Worm (Caenorhabditis elegans) whole organism, L4 larva: ENCODE measurements around the gene C44H4.4.

Experiments
- ceh-32 ChIP-seq: sonication (generic microtip); optimal IDR thresholded peaks from 2 replicates; lab custom pipeline; 2016; ENCODE audit warnings: mild to moderate bottlenecking, missing genetic modification characterization, missing compliant biosample characterization; ENCODE audit not compliant: poor library complexity
- lin-39 ChIP-seq: fragments of 150-350 bp; optimal IDR thresholded peaks from 2 replicates; lab custom pipeline; 2014; ENCODE audit warnings: missing biosample characterization, missing genetic modification reagents, missing genetic modification characterization
- mdt-29 ChIP-seq: fragments of 200-800 bp; sonication (Bioruptor generic); IDR thresholded peaks from 2 replicates; pipeline ENCODE4 v1.3.6; 2022; ENCODE audit warnings: missing genetic modification reagents, missing genetic modification characterization, missing compliant biosample characterization
- pha-4 ChIP-seq, 2 experiments: fragments of 150-350 bp in 1 of 2; fragments of 200-800 bp in 1 of 2; sonication (Bioruptor generic) in 1 of 2; IDR thresholded peaks in 1 of 2; optimal IDR thresholded peaks in 1 of 2; 2 replicates each; pipeline versions ENCODE4 v1.3.6 to Lab custom; 2014 to 2022; ENCODE audit warnings: missing genetic modification characterization in 2 of 2, missing genetic modification reagents in 2 of 2, missing biosample characterization in 1 of 2, missing compliant biosample characterization in 1 of 2
- pqm-1 ChIP-seq: sonication (generic microtip); optimal IDR thresholded peaks from 2 replicates; lab custom pipeline; 2017; ENCODE audit warnings: missing biosample characterization, missing genetic modification characterization
- skn-1 ChIP-seq: fragments of 150-350 bp; optimal IDR thresholded peaks from 2 replicates; lab custom pipeline; 2014; ENCODE audit warnings: missing biosample characterization, missing genetic modification characterization
- unc-130 ChIP-seq: sonication (generic microtip); optimal IDR thresholded peaks from 2 replicates; lab custom pipeline; 2016; ENCODE audit warnings: missing genetic modification reagents, missing genetic modification characterization, missing compliant biosample characterization
- unc-39 ChIP-seq: sonication (generic microtip); optimal IDR thresholded peaks from 2 replicates; lab custom pipeline; 2017; ENCODE audit warnings: missing biosample characterization, missing genetic modification characterization

DNA sequence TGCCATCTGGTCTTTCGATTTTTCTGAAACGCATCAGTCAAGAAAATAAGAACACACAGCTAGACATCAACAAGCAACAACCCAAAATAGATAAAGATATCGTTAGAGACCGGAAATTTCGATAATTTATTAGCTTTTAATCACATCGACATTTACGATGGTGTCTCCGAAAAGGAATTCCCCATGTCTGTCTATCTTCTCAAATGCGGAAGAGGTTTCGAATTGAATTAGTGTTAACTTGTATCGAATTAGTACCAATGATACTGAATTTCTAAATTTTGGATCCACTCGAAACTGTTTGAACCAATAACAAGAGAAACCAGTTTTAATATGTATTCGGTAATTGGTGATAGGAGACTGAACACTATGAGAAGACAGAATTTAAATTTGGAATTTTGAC is 54.3 kb downstream of the C44H4.4 start:
- TF ChIP-seq skn-1 (tag; lab: Kevin White, UChicago) (no peak), unc-39 (no peak), unc-130 (GFP tag; lab: Kevin White, UChicago) (no peak), pha-4 (GFP tag; IDR thresholded peaks at IDR 0.05; lab: Robert Waterston, UW) (no peak), pha-4 (tag; optimal IDR thresholded peaks at IDR 0.05; lab: Kevin White, UChicago) (no peak), lin-39 (tag; lab: Kevin White, UChicago) (no peak), ceh-32 (tag; lab: Kevin White, UChicago) (no peak), pqm-1 (tag; lab: Kevin White, UChicago) (no peak), mdt-29 (GFP tag; lab: Robert Waterston, UW) (no peak)
